Worm (Caenorhabditis elegans): Measurements from ENCODE around the gene AH10.2.

The AH10.2 gene

DNA sequence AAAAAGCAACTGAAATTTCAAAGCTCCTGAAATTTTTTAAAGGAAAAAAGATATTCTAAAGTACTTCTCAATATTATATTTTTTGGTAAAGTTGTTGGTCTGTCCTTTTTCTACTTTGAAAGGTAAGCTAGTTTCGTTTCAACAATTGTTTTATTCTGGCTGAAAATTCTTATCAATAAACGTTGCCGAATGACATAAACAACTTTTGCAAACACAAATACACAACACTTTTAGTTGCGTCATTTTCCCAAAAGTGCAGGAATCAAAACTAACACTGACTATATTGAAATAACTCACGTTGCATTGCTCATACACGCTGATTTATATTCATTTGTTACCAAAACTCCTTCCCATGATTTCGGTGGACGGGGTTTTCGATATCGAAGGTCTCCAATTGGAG lies 9.2 kb downstream of the AH10.2 start:
- TF ChIP-seq elt-3 (tag; optimal IDR thresholded peaks at IDR 0.05), result no peak
- TF ChIP-seq ces-1 (GFP tag; optimal IDR thresholded peaks at IDR 0.05), result no peak
- no peak for TF ChIP-seq hlh-1 (tag; optimal IDR thresholded peaks at IDR 0.05)
- TF ChIP-seq blmp-1 (tag; optimal IDR thresholded peaks at IDR 0.05), result no peak

DNA sequence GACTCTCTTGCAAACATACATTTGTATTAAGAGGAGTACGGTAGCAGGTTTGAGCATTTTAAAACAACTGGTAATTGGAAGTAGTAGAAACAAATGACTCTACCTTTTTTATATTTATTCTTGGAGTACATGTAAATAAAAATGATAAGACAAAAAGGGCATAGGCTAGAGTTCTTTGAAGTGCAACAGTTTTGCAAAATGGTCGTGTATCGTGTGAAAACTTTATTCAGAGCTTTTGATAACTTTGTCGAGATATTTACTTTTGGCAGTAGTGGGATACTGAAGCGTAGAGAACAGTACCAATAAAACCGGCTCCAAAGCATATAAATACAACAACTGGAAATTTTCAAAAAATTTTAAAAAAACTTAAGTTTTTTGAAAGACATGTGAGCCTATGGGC lies 10.1 kb downstream of the AH10.2 start, which contains the start of gene cest-1.1:
Gene cest-1.1, minus strand, starts transcription at position 101 of the 400 bp plus-strand sequence.
- TF ChIP-seq snpc-4 (tag; optimal IDR thresholded peaks at IDR 0.05) (no peak), flh-1 (GFP tag; optimal IDR thresholded peaks at IDR 0.05) (no peak), ceh-83 (GFP tag; optimal IDR thresholded peaks at IDR 0.05) (no peak)

DNA sequence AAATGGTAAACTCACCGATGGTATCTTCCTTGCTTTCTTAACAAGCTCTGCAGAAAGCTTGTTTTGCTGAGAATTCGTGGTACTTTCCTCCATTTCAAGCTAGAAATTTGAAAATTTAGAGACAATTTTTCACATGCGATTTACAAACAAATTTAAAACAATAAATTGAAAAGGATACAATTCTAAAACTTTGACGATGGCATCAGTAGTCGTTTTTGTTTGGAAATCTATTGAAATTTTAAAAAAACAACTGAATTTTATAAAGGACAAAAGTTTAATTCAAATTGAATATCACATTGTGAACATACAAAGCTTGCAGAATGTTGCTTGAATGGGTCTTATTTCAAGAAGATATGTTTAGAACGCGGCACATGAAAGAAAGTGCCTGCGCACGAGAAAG lies 11.1 kb downstream of the AH10.2 start, which contains the start of gene ocam-1:
Gene ocam-1, minus strand, starts transcription at position 101 of the 400 bp plus-strand sequence.
- TF ChIP-seq ceh-39 (tag; optimal IDR thresholded peaks at IDR 0.05) (no peak), elt-3 (tag; optimal IDR thresholded peaks at IDR 0.05) (no peak), mab-5 (tag; optimal IDR thresholded peaks at IDR 0.05) (no peak), ham-2 (GFP tag; optimal IDR thresholded peaks at IDR 0.05) (no peak), blmp-1 (tag; optimal IDR thresholded peaks at IDR 0.05) (no peak), nhr-76 (tag; optimal IDR thresholded peaks at IDR 0.05) (no peak), pha-4 (tag; optimal IDR thresholded peaks at IDR 0.05) (no peak), cnd-1 (tag; optimal IDR thresholded peaks at IDR 0.05) (no peak), lin-13 (tag; optimal IDR thresholded peaks at IDR 0.05) (no peak), elt-1 (tag; optimal IDR thresholded peaks at IDR 0.05; ENCODE audit: borderline replicate concordance, insufficient read depth) (no peak), lin-32 (GFP tag; optimal IDR thresholded peaks at IDR 0.05) (no peak), tbx-8 (GFP tag; optimal IDR thresholded peaks at IDR 0.05) (no peak), bed-3 (GFP tag; optimal IDR thresholded peaks at IDR 0.05) (no peak), unc-120 (tag; optimal IDR thresholded peaks at IDR 0.05; ENCODE audit: poor library complexity, severe bottlenecking) (no peak), ces-1 (GFP tag; optimal IDR thresholded peaks at IDR 0.05) (no peak), M03D4.4 (tag; optimal IDR thresholded peaks at IDR 0.05) (no peak)

DNA sequence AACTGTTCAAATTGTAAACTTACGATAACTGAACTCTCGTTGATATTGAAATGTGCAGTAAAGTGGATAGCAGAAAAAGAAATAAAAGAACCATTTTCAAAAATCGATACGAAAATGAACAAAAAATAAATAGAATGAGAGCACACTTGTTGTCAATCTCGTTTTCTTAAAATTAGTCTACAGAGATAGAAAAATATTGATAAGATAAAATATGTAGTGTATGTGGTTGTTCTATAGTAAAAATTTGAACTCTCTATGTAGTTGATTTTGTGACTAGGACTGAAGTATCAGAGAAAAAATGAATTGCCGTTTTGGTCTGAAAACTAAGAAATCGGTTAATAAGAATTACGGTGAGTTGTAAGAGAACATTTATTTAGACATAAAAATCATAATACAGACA lies 14.7 kb downstream of the AH10.2 start, which contains the start of gene cest-2.1:
Gene cest-2.1, minus strand, starts transcription at position 198 of the 400 bp plus-strand sequence.
- TF ChIP-seq hlh-1 (tag; optimal IDR thresholded peaks at IDR 0.05) (no peak), pha-4 (tag; optimal IDR thresholded peaks at IDR 0.05) (no peak), mls-2 (tag; optimal IDR thresholded peaks at IDR 0.05) (no peak), ces-1 (GFP tag; optimal IDR thresholded peaks at IDR 0.05) (no peak), mep-1 (tag; optimal IDR thresholded peaks at IDR 0.05) (no peak), ztf-11 (tag; optimal IDR thresholded peaks at IDR 0.05) (no peak), elt-1 (tag; optimal IDR thresholded peaks at IDR 0.05; ENCODE audit: borderline replicate concordance, insufficient read depth) (no peak), unc-62 (GFP tag; optimal IDR thresholded peaks at IDR 0.05) (no peak), nhr-76 (tag; optimal IDR thresholded peaks at IDR 0.05) (no peak), sptf-1 (tag; optimal IDR thresholded peaks at IDR 0.05) (no peak), mab-5 (tag; optimal IDR thresholded peaks at IDR 0.05) (no peak), nhr-237 (tag; optimal IDR thresholded peaks at IDR 0.05) (no peak), ceh-83 (GFP tag; optimal IDR thresholded peaks at IDR 0.05) (no peak)

DNA sequence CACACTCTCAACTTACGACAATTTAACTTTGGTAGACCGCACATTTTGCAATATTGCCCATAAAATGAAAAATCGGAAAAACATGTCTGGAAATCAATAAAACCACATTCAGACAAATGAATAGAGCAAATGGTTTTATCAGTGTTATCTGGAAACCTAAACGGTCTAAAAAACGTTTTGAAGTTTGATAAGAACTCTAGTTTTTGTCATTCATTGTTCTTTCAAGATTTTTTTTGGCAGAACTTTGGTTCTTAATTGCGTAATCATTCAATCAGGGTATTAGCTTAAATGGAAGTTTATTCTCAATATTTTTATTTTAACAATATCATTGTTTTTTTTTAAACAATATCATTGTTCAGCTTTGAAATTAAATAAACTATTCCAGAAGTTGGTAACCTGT lies 18.6 kb downstream of the AH10.2 start, which contains the start of gene cest-2.2:
Gene cest-2.2, minus strand, starts transcription at position 140 of the 400 bp plus-strand sequence.
- TF ChIP-seq zip-8 (tag; optimal IDR thresholded peaks at IDR 0.05), result peak; percentile 85
- TF ChIP-seq nhr-2 (tag; optimal IDR thresholded peaks at IDR 0.05), result no peak

DNA sequence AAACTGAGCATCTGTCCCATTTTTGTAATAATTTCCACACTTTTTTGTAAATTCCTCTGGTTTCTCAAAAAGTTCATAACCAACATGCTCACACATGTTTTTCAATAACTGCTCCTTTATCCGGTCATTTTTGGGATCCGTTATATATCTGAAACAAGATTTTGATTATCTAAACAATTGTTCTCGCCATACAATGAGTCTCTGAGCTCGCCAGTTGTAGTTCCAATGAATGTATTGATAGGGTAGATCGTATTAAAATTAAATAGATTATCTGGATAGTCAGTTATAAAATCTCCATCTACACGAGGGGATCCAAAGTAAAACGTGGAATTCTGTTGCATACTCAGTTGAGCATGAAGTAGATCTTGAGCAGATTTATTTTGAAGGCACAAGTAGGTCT lies 20.0 kb downstream of the AH10.2 start:
- TF ChIP-seq tbx-8 (GFP tag; optimal IDR thresholded peaks at IDR 0.05) (no peak), bed-3 (GFP tag; optimal IDR thresholded peaks at IDR 0.05) (no peak), cnd-1 (tag; optimal IDR thresholded peaks at IDR 0.05) (no peak), mls-2 (tag; optimal IDR thresholded peaks at IDR 0.05) (no peak), zip-8 (tag; optimal IDR thresholded peaks at IDR 0.05) (no peak), ceh-83 (GFP tag; optimal IDR thresholded peaks at IDR 0.05) (no peak), ceh-39 (tag; optimal IDR thresholded peaks at IDR 0.05) (no peak)

Measured in whole organism, mixed stage, embryonic.